Fruit fly (Drosophila melanogaster) whole organism, embryonic: ENCODE results near the gene CG10660.

ENCODE experiments used
- Ada2b ChIP-seq: fragments of 200-800 bp; sonication (Bioruptor generic); IDR thresholded peaks from 2 replicates; pipeline ENCODE4 v1.3.6; 2022; ENCODE audit warnings: missing biosample characterization, missing genetic modification characterization
- Antp ChIP-seq: fragments of 200-800 bp; sonication (Bioruptor generic); optimal IDR thresholded peaks from 3 replicates; lab custom pipeline; 2016; ENCODE audit warnings: missing biosample characterization, missing genetic modification characterization
- Atf3 ChIP-seq: fragments of 200-800 bp; sonication (Bioruptor generic); optimal IDR thresholded peaks from 3 replicates; lab custom pipeline; 2016; ENCODE audit warnings: missing biosample characterization, missing genetic modification characterization
- Bgb ChIP-seq: fragments of 200-800 bp; sonication (Bioruptor generic); IDR thresholded peaks from 2 replicates; pipeline ENCODE4 v1.3.6; 2022; ENCODE audit warnings: missing biosample characterization, missing genetic modification characterization; ENCODE audit not compliant: partially characterized antibody
- CG11695 ChIP-seq: fragments of 200-800 bp; sonication (Bioruptor generic); IDR thresholded peaks from 3 replicates; pipeline ENCODE4 v1.3.6; 2022; ENCODE audit warnings: missing biosample characterization, missing genetic modification characterization
- CG14441 ChIP-seq: fragments of 200-800 bp; sonication (Bioruptor generic); IDR thresholded peaks from 2 replicates; pipeline ENCODE4 v1.3.6; 2022; ENCODE audit warnings: missing biosample characterization, missing genetic modification characterization
- CG14860 ChIP-seq: fragments of 200-800 bp; sonication (Bioruptor generic); IDR thresholded peaks from 3 replicates; pipeline ENCODE4 v1.3.6; 2022; ENCODE audit warnings: missing biosample characterization, missing genetic modification characterization; ENCODE audit not compliant: partially characterized antibody
- CG15514 ChIP-seq: fragments of 200-800 bp; sonication (Bioruptor generic); optimal IDR thresholded peaks from 3 replicates; lab custom pipeline; 2017; ENCODE audit warnings: missing biosample characterization, missing genetic modification characterization, mild to moderate bottlenecking, moderate library complexity, missing genetic modification reagents
- CG16863 ChIP-seq: fragments of 200-800 bp; sonication (Bioruptor generic); optimal IDR thresholded peaks from 3 replicates; lab custom pipeline; 2016; ENCODE audit warnings: missing biosample characterization, missing genetic modification characterization
- CG17385 ChIP-seq: fragments of 200-800 bp; sonication (Bioruptor generic); optimal IDR thresholded peaks from 3 replicates; lab custom pipeline; 2018; ENCODE audit warnings: missing biosample characterization, mild to moderate bottlenecking, missing genetic modification characterization
- CG18764 ChIP-seq: fragments of 200-800 bp; sonication (Bioruptor generic); optimal IDR thresholded peaks from 3 replicates; lab custom pipeline; 2016; ENCODE audit warnings: missing biosample characterization, missing genetic modification characterization
- CG2678 ChIP-seq: fragments of 200-800 bp; sonication (Bioruptor generic); optimal IDR thresholded peaks from 3 replicates; lab custom pipeline; 2019; ENCODE audit warnings: missing biosample characterization, mild to moderate bottlenecking, missing genetic modification characterization, moderate library complexity
- CG3847 ChIP-seq: fragments of 200-800 bp; sonication (Bioruptor generic); IDR thresholded peaks from 2 replicates; pipeline ENCODE4 v1.3.6; 2022; ENCODE audit warnings: missing biosample characterization, missing genetic modification characterization
- CG3995 ChIP-seq: fragments of 200-800 bp; sonication (Bioruptor generic); optimal IDR thresholded peaks from 3 replicates; lab custom pipeline; 2016; ENCODE audit warnings: missing biosample characterization, missing genetic modification characterization
- CG6272 ChIP-seq: fragments of 200-800 bp; sonication (Bioruptor generic); IDR thresholded peaks from 2 replicates; pipeline ENCODE4 v1.3.6; 2022; ENCODE audit warnings: missing biosample characterization, missing genetic modification characterization
- CG6683 ChIP-seq: fragments of 200-800 bp; sonication (Bioruptor generic); optimal IDR thresholded peaks from 2 replicates; lab custom pipeline; 2017; ENCODE audit warnings: missing biosample characterization, mild to moderate bottlenecking, missing genetic modification characterization, missing genetic modification reagents
- CG6791 ChIP-seq: fragments of 200-800 bp; sonication (Bioruptor generic); IDR thresholded peaks from 3 replicates; pipeline ENCODE4 v1.3.6; 2022; ENCODE audit warnings: missing biosample characterization, missing genetic modification characterization; ENCODE audit not compliant: partially characterized antibody
- CG8388 ChIP-seq: fragments of 200-800 bp; sonication (Bioruptor generic); optimal IDR thresholded peaks from 2 replicates; lab custom pipeline; 2019; ENCODE audit warnings: missing biosample characterization, mild to moderate bottlenecking, missing genetic modification characterization, moderate library complexity
- Doc2 ChIP-seq: fragments of 200-800 bp; sonication (Bioruptor generic); IDR thresholded peaks from 2 replicates; pipeline ENCODE4 v1.3.6; 2022; ENCODE audit warnings: missing biosample characterization, missing genetic modification characterization
- Dp ChIP-seq: fragments of 200-800 bp; sonication (Bioruptor generic); optimal IDR thresholded peaks from 2 replicates; lab custom pipeline; 2018; ENCODE audit warnings: missing biosample characterization, mild to moderate bottlenecking, missing genetic modification characterization, moderate library complexity
- Drgx ChIP-seq: fragments of 200-800 bp; sonication (Bioruptor generic); IDR thresholded peaks from 2 replicates; pipeline ENCODE4 v1.3.6; 2022; ENCODE audit warnings: missing biosample characterization, missing genetic modification characterization
- E2f1 ChIP-seq: fragments of 200-800 bp; sonication (Bioruptor generic); IDR thresholded peaks from 2 replicates; pipeline ENCODE4 v1.3.6; 2022; ENCODE audit warnings: missing biosample characterization, missing genetic modification characterization
- Gug ChIP-seq: fragments of 200-800 bp; sonication (Bioruptor generic); IDR thresholded peaks from 4 replicates; pipeline ENCODE4 v1.3.6; 2022; ENCODE audit warnings: missing biosample characterization, missing genetic modification characterization
- HLH3B ChIP-seq: fragments of 200-800 bp; sonication (Bioruptor generic); IDR thresholded peaks from 2 replicates; pipeline ENCODE4 v1.3.6; 2022; ENCODE audit warnings: missing biosample characterization, missing genetic modification characterization
- Jarid2 ChIP-seq: fragments of 200-800 bp; sonication (Bioruptor generic); optimal IDR thresholded peaks from 3 replicates; lab custom pipeline; 2017; ENCODE audit warnings: mild to moderate bottlenecking, missing biosample characterization, missing genetic modification reagents, missing genetic modification characterization
- MTF-1 ChIP-seq: fragments of 200-800 bp; sonication (Bioruptor generic); optimal IDR thresholded peaks from 2 replicates; lab custom pipeline; 2018; ENCODE audit warnings: missing biosample characterization, mild to moderate bottlenecking, missing genetic modification characterization, borderline replicate concordance
- NK7.1 ChIP-seq: fragments of 200-800 bp; sonication (Bioruptor generic); optimal IDR thresholded peaks from 3 replicates; lab custom pipeline; 2016; ENCODE audit warnings: missing biosample characterization, missing genetic modification characterization
- NfI ChIP-seq: fragments of 200-800 bp; sonication (Bioruptor generic); optimal IDR thresholded peaks from 3 replicates; lab custom pipeline; 2018; ENCODE audit warnings: missing biosample characterization, mild to moderate bottlenecking, missing genetic modification characterization, moderate library complexity
- Optix ChIP-seq: fragments of 200-800 bp; sonication (Bioruptor generic); IDR thresholded peaks from 3 replicates; pipeline ENCODE4 v1.3.6; 2022; ENCODE audit warnings: missing biosample characterization, missing genetic modification characterization
- PHDP ChIP-seq: fragments of 200-800 bp; sonication (Bioruptor generic); optimal IDR thresholded peaks from 3 replicates; lab custom pipeline; 2018; ENCODE audit warnings: missing biosample characterization, mild to moderate bottlenecking, missing genetic modification characterization, moderate library complexity
- Rfx ChIP-seq: fragments of 200-800 bp; sonication (Bioruptor generic); IDR thresholded peaks from 2 replicates; pipeline ENCODE4 v1.3.6; 2022; ENCODE audit warnings: missing biosample characterization, missing genetic modification characterization
- Stat92E ChIP-seq, 3 experiments: fragments of >200 bp in 2 of 3; fragments of 200-800 bp in 1 of 3; sonication (Bioruptor generic) in 1 of 3; optimal IDR thresholded peaks; 2 replicates each; lab custom pipeline; 2017 to 2019; ENCODE audit warnings: missing biosample characterization in 3 of 3, missing genetic modification characterization in 3 of 3, mild to moderate bottlenecking in 1 of 3, moderate library complexity in 1 of 3
- Trl ChIP-seq, 3 experiments: fragments of >200 bp in 2 of 3; fragments of 200-800 bp in 1 of 3; sonication (Bioruptor generic) in 1 of 3; optimal IDR thresholded peaks; 2 replicates in 1 of 3; 3 replicates in 2 of 3; lab custom pipeline; 2016 to 2017; ENCODE audit warnings: missing biosample characterization in 1 of 3, missing genetic modification characterization in 1 of 3
- bbx ChIP-seq: fragments of 200-800 bp; sonication (Bioruptor generic); IDR thresholded peaks from 2 replicates; pipeline ENCODE4 v1.3.6; 2022; ENCODE audit warnings: missing biosample characterization, missing genetic modification characterization; ENCODE audit not compliant: partially characterized antibody
- chm ChIP-seq: fragments of 200-800 bp; sonication (Bioruptor generic); IDR thresholded peaks from 2 replicates; pipeline ENCODE4 v1.3.6; 2022; ENCODE audit warnings: missing biosample characterization, missing genetic modification characterization
- gce ChIP-seq: fragments of 200-800 bp; sonication (Bioruptor generic); IDR thresholded peaks from 3 replicates; pipeline ENCODE4 v1.3.6; 2022; ENCODE audit warnings: missing biosample characterization, missing genetic modification characterization
- gem ChIP-seq: fragments of 200-800 bp; sonication (Bioruptor generic); optimal IDR thresholded peaks from 2 replicates; lab custom pipeline; 2019; ENCODE audit warnings: missing biosample characterization, mild to moderate bottlenecking, missing genetic modification characterization, moderate library complexity
- kah ChIP-seq: fragments of 200-800 bp; sonication (Bioruptor generic); optimal IDR thresholded peaks from 2 replicates; lab custom pipeline; 2018; ENCODE audit warnings: missing biosample characterization, mild to moderate bottlenecking, missing genetic modification characterization
- lab ChIP-seq: fragments of 200-800 bp; sonication (Bioruptor generic); optimal IDR thresholded peaks from 3 replicates; lab custom pipeline; 2017; ENCODE audit warnings: missing biosample characterization, missing genetic modification characterization, mild to moderate bottlenecking, moderate library complexity, missing genetic modification reagents
- lilli ChIP-seq: fragments of 200-800 bp; sonication (Bioruptor generic); optimal IDR thresholded peaks from 3 replicates; lab custom pipeline; 2016; ENCODE audit warnings: missing biosample characterization, missing genetic modification characterization
- nau ChIP-seq: fragments of 200-800 bp; sonication (Bioruptor generic); optimal IDR thresholded peaks from 3 replicates; lab custom pipeline; 2017; ENCODE audit warnings: missing biosample characterization, mild to moderate bottlenecking, missing genetic modification characterization, missing genetic modification reagents
- sens ChIP-seq: fragments of 200-800 bp; sonication (Bioruptor generic); peaks from one replicate; lab custom pipeline; 2016; ENCODE audit warnings: missing biosample characterization, missing genetic modification characterization
- seq ChIP-seq: fragments of 200-800 bp; sonication (Bioruptor generic); IDR thresholded peaks from 2 replicates; pipeline ENCODE4 v1.3.6; 2022; ENCODE audit warnings: missing biosample characterization, missing genetic modification characterization
- sim ChIP-seq: fragments of 200-800 bp; sonication (Bioruptor generic); IDR thresholded peaks from 2 replicates; pipeline ENCODE4 v1.3.6; 2022; ENCODE audit warnings: missing biosample characterization, missing genetic modification characterization
- sisA ChIP-seq: fragments of 200-800 bp; sonication (Bioruptor generic); IDR thresholded peaks from 2 replicates; pipeline ENCODE4 v1.3.6; 2022; ENCODE audit warnings: missing biosample characterization, missing genetic modification characterization
- sr ChIP-seq: fragments of 200-800 bp; sonication (Bioruptor generic); IDR thresholded peaks from 3 replicates; pipeline ENCODE4 v1.3.6; 2022; ENCODE audit warnings: missing biosample characterization, missing genetic modification characterization
- unpg ChIP-seq: fragments of 200-800 bp; sonication (Bioruptor generic); optimal IDR thresholded peaks from 3 replicates; lab custom pipeline; 2018; ENCODE audit warnings: missing biosample characterization, mild to moderate bottlenecking, missing genetic modification characterization, moderate library complexity
- z ChIP-seq: fragments of 200-800 bp; sonication (Bioruptor generic); IDR thresholded peaks from 3 replicates; pipeline ENCODE4 v1.3.6; 2022; ENCODE audit warnings: missing biosample characterization, missing genetic modification characterization
- zf30C ChIP-seq: fragments of 200-800 bp; sonication (Bioruptor generic); optimal IDR thresholded peaks from 3 replicates; lab custom pipeline; 2018; ENCODE audit warnings: missing biosample characterization, mild to moderate bottlenecking, missing genetic modification characterization

CG10660 gene

DNA sequence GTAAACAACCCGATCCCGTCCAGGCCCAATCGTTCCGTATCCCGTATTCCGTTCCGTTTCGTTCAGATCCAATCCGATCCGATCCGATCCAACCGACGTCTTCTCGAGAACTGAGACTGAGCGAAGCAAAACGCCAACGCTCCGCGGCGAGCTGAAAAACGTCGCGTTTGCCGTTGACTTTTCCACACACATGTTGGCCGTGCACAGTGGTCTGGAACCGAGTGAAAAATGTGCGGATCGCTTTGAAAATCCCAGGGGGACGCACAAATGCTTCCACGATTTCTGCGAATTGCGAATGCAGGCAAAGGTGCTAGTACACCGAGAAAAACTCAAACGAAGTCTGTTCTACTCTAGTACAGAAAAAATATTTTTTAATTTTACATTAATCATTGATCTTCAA is 5.5 kb downstream of the CG10660 start, which contains the start of gene CG10663 (continued):
- TF ChIP-seq z (GFP tag; lab: Robert Waterston, UW) (0 out of 3 replicates have a peak, but pooled peaks have one; percentile 48), Ada2b (GFP tag; lab: Robert Waterston, UW) (peak; percentile 28), CG14441 (GFP tag; lab: Robert Waterston, UW) (no peak), lilli (peak; percentile 5), HLH3B (GFP tag; lab: Robert Waterston, UW) (peak; percentile 45), Dp (GFP tag; lab: Kevin White, UChicago) (no peak), CG15514 (GFP tag; lab: Kevin White, UChicago) (peak; percentile 12), sr (peak; percentile 90; the same call in 2 of the 3 replicates), sim (GFP tag; lab: Robert Waterston, UW) (0 out of 2 replicates have a peak, but pooled peaks have one; percentile 54), Doc2 (no peak), MTF-1 (peak; percentile 14), chm (GFP tag; lab: Robert Waterston, UW) (peak; percentile 43; the same call in 1 of the 2 replicates), NfI (GFP tag; lab: Kevin White, UChicago) (peak; percentile 20), Bgb (GFP tag; lab: Robert Waterston, UW) (peak; percentile 41; the same call in 1 of the 2 replicates), Stat92E (GFP tag; optimal IDR thresholded peaks at IDR 0.05; lab: Kevin White, UChicago) (peak in 1 of 3 experiments; percentile 32), zf30C (GFP tag; lab: Kevin White, UChicago) (no peak), CG14860 (GFP tag; lab: Robert Waterston, UW) (peak; percentile 45; the same call in 2 of the 3 replicates), seq (GFP tag; lab: Robert Waterston, UW) (0 out of 2 replicates have a peak, but pooled peaks have one; percentile 17), Gug (GFP tag; lab: Robert Waterston, UW) (no peak), NK7.1 (GFP tag; lab: Kevin White, UChicago) (no peak), bbx (peak; percentile 60; the same call in 1 of the 2 replicates), CG8388 (no peak), nau (GFP tag; lab: Kevin White, UChicago) (peak; percentile 5), CG11695 (peak; percentile 43; the same call in 1 of the 3 replicates), CG3847 (GFP tag; lab: Robert Waterston, UW) (no peak), CG3995 (GFP tag; lab: Kevin White, UChicago) (no peak), Drgx (GFP tag; lab: Robert Waterston, UW) (peak; percentile 15; the same call in 1 of the 2 replicates), CG18764 (GFP tag; lab: Kevin White, UChicago) (no peak), sens (GFP tag; lab: Kevin White, UChicago) (peak; percentile 80), Trl (optimal IDR thresholded peaks at IDR 0.05; lab: Kevin White, UChicago) (peak; percentile 2 to 17), Trl (GFP tag; optimal IDR thresholded peaks at IDR 0.05; lab: Kevin White, UChicago) (peak; percentile 4), Rfx (GFP tag; lab: Robert Waterston, UW) (peak; percentile 45; the same call in 1 of the 2 replicates), CG2678 (peak; percentile 9), PHDP (tag; lab: Kevin White, UChicago) (no peak), unpg (peak; percentile 18), CG6683 (GFP tag; lab: Kevin White, UChicago) (no peak), E2f1 (0 out of 2 replicates have a peak, but pooled peaks have one; percentile 12), CG16863 (GFP tag; lab: Kevin White, UChicago) (peak; percentile 10), kah (GFP tag; lab: Kevin White, UChicago) (peak; percentile 15), CG6791 (GFP tag; lab: Robert Waterston, UW) (peak; percentile 68; the same call in 2 of the 3 replicates), gce (GFP tag; lab: Robert Waterston, UW) (no peak), Atf3 (GFP tag; lab: Kevin White, UChicago) (no peak), sisA (GFP tag; lab: Robert Waterston, UW) (0 out of 2 replicates have a peak, but pooled peaks have one; percentile 5), Optix (GFP tag; lab: Robert Waterston, UW) (0 out of 3 replicates have a peak, but pooled peaks have one; percentile 43), gem (tag; lab: Kevin White, UChicago) (peak; percentile 5), Jarid2 (GFP tag; lab: Kevin White, UChicago) (peak; percentile 89), lab (GFP tag; lab: Kevin White, UChicago) (no peak), Antp (GFP tag; lab: Kevin White, UChicago) (peak; percentile 22), CG17385 (no peak), CG6272 (GFP tag; lab: Robert Waterston, UW) (no peak)
